Fruit fly (Drosophila melanogaster): ENCODE data around the gene nebu.

The nebu gene

dm6 chr3L:12802443-12802865, 40.5 kb downstream of the nebu start (continued):
- no peak for TF ChIP-seq CG18011 (GFP tag; optimal IDR thresholded peaks at IDR 0.05)
- no peak for TF ChIP-seq CG34224 (GFP tag; IDR thresholded peaks at IDR 0.05; ENCODE audit: partially characterized antibody)
- TF ChIP-seq run (tag; optimal IDR thresholded peaks at IDR 0.05): no peak
- no peak for TF ChIP-seq pnt (GFP tag; optimal IDR thresholded peaks at IDR 0.05)
- TF ChIP-seq Ada2b (GFP tag; IDR thresholded peaks at IDR 0.05): peak; percentile 7; the same call in 1 of the 2 replicates
- no peak for TF ChIP-seq en (GFP tag; optimal IDR thresholded peaks at IDR 0.05)
- no peak for TF ChIP-seq crol (GFP tag; IDR thresholded peaks at IDR 0.05)
- no peak for TF ChIP-seq CG12219 (GFP tag; optimal IDR thresholded peaks at IDR 0.05)
- TF ChIP-seq CG15011 (GFP tag; optimal IDR thresholded peaks at IDR 0.05): no peak
- no peak for TF ChIP-seq CG12659 (GFP tag; optimal IDR thresholded peaks at IDR 0.05)
- TF ChIP-seq CG13894 (tag; optimal IDR thresholded peaks at IDR 0.05): peak; percentile 52
- no peak for TF ChIP-seq tup (GFP tag; optimal IDR thresholded peaks at IDR 0.05)
- TF ChIP-seq CG17359 (tag; optimal IDR thresholded peaks at IDR 0.05): peak; percentile 6
- no peak for TF ChIP-seq HmgD (GFP tag; optimal IDR thresholded peaks at IDR 0.05)
- TF ChIP-seq ewg (GFP tag; optimal IDR thresholded peaks at IDR 0.05): no peak
- no peak for TF ChIP-seq exex (tag; optimal IDR thresholded peaks at IDR 0.05)
- no peak for TF ChIP-seq CG10209 (GFP tag; optimal IDR thresholded peaks at IDR 0.05)
- TF ChIP-seq Bteb2 (GFP tag; optimal IDR thresholded peaks at IDR 0.05): no peak
- peak; percentile 28 for TF ChIP-seq sug (tag; optimal IDR thresholded peaks at IDR 0.05)
- TF ChIP-seq Poxn (GFP tag; IDR thresholded peaks at IDR 0.05): no peak
- no peak for TF ChIP-seq CG15696 (tag; optimal IDR thresholded peaks at IDR 0.05)
- TF ChIP-seq CG31388 (GFP tag; optimal IDR thresholded peaks at IDR 0.05): no peak
- peak; percentile 11 for TF ChIP-seq scrt (GFP tag; optimal IDR thresholded peaks at IDR 0.05)
- no peak for TF ChIP-seq dmrt11E (tag; optimal IDR thresholded peaks at IDR 0.05)
- TF ChIP-seq nmo (GFP tag; optimal IDR thresholded peaks at IDR 0.05): no peak
- TF ChIP-seq CG9797 (GFP tag; optimal IDR thresholded peaks at IDR 0.05): no peak
- TF ChIP-seq fd96Cb (tag; optimal IDR thresholded peaks at IDR 0.05): no peak
- TF ChIP-seq zf30C (GFP tag; optimal IDR thresholded peaks at IDR 0.05): no peak
- TF ChIP-seq CG15514 (GFP tag; optimal IDR thresholded peaks at IDR 0.05): peak; percentile 5
- no peak for TF ChIP-seq Sry-δ (GFP tag; optimal IDR thresholded peaks at IDR 0.05)
- TF ChIP-seq CG8924 (tag; optimal IDR thresholded peaks at IDR 0.05): no peak
- TF ChIP-seq Six4 (GFP tag; optimal IDR thresholded peaks at IDR 0.05): no peak
- TF ChIP-seq CG2120 (GFP tag; optimal IDR thresholded peaks at IDR 0.05): no peak
- peak; percentile 22 for TF ChIP-seq sqz (GFP tag; optimal IDR thresholded peaks at IDR 0.05)
- no peak for TF ChIP-seq CG2875 (GFP tag; optimal IDR thresholded peaks at IDR 0.05)
- no peak for TF ChIP-seq shn (GFP tag; optimal IDR thresholded peaks at IDR 0.05)
- no peak for TF ChIP-seq BtbVII (GFP tag; optimal IDR thresholded peaks at IDR 0.05)
- peak; percentile 85 for TF ChIP-seq Drgx (GFP tag; IDR thresholded peaks at IDR 0.05)
- TF ChIP-seq hth (optimal IDR thresholded peaks at IDR 0.05): no peak
- no peak for TF ChIP-seq otp (GFP tag; IDR thresholded peaks at IDR 0.05)
- no peak for TF ChIP-seq CG43689 (GFP tag; IDR thresholded peaks at IDR 0.05)
- TF ChIP-seq CG12104 (GFP tag; optimal IDR thresholded peaks at IDR 0.05): no peak
- no peak for TF ChIP-seq wdn (GFP tag; IDR thresholded peaks at IDR 0.05)
- TF ChIP-seq Myb (GFP tag; optimal IDR thresholded peaks at IDR 0.05): no peak
- TF ChIP-seq Ptx1 (GFP tag; IDR thresholded peaks at IDR 0.05): no peak
- no peak for TF ChIP-seq zen (tag; optimal IDR thresholded peaks at IDR 0.05)
- no peak for TF ChIP-seq E2f2 (GFP tag; IDR thresholded peaks at IDR 0.05)
- peak; percentile 24 for TF ChIP-seq nom (GFP tag; optimal IDR thresholded peaks at IDR 0.05)
- TF ChIP-seq CG9876 (GFP tag; optimal IDR thresholded peaks at IDR 0.05): no peak
- no peak for TF ChIP-seq Nf-YB (GFP tag; optimal IDR thresholded peaks at IDR 0.05)
- no peak for TF ChIP-seq CG8478 (optimal IDR thresholded peaks at IDR 0.05)
- TF ChIP-seq Nf-YA (GFP tag; IDR thresholded peaks at IDR 0.05): no peak
